Worm (Caenorhabditis elegans) whole organism, L3 larva: Measurements from ENCODE around the gene Y51A2D.8.

Experiments
- mdl-1 ChIP-seq: fragments of 150-350 bp; optimal IDR thresholded peaks from 2 replicates; lab custom pipeline; 2014; ENCODE audit warnings: missing biosample characterization, missing genetic modification characterization
- nhr-28 ChIP-seq: fragments of 150-350 bp; optimal IDR thresholded peaks from 2 replicates; lab custom pipeline; 2014; ENCODE audit warnings: missing biosample characterization, missing genetic modification characterization
- pha-4 ChIP-seq: fragments of 150-350 bp; optimal IDR thresholded peaks from 2 replicates; lab custom pipeline; 2014; ENCODE audit warnings: missing biosample characterization, missing genetic modification reagents, missing genetic modification characterization
- snpc-4 ChIP-seq: fragments of 150-350 bp; optimal IDR thresholded peaks from 2 replicates; lab custom pipeline; 2014; ENCODE audit warnings: missing biosample characterization, missing genetic modification characterization
- unc-39 ChIP-seq: sonication (generic microtip); optimal IDR thresholded peaks from 4 replicates; lab custom pipeline; 2017; ENCODE audit warnings: missing biosample characterization, missing genetic modification characterization
- unc-62 ChIP-seq: fragments of 150-350 bp; sonication (generic microtip); optimal IDR thresholded peaks from 4 replicates; lab custom pipeline; 2014; ENCODE audit warnings: missing biosample characterization, missing genetic modification reagents, missing genetic modification characterization

DNA sequence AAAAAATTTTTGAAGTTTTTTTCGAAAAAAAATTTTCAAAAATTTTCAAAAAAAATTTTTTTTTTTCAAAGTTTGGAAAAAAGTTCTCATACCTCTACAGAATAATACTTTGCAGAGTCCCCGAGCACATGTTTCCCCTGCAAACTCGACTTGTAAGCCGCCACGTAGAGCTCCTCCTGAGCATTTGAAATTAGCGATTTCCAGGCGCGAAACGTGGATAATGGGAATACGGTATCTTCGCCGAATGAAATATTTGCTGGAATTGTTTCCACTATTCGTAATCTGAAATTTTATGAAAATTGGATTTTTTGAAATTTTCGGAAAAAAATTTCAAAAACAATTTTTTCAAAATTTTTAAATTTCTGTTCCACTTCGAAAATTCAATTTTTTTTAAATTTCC lies 22.5 kb upstream of the Y51A2D.8 start:
- TF ChIP-seq pha-4 (tag; lab: Kevin White, UChicago) (no peak), nhr-28 (tag; lab: Kevin White, UChicago) (no peak), mdl-1 (tag; lab: Kevin White, UChicago) (no peak), unc-62 (no peak), unc-39 (tag; lab: Kevin White, UChicago) (no peak), snpc-4 (tag; lab: Kevin White, UChicago) (no peak)
